Worm (Caenorhabditis elegans): ENCODE data around the gene F29A7.8.

Gene F29A7.8

ce11 chrII:2736156-2736728 is 21.6 kb downstream of the F29A7.8 start, which contains the start of gene T05A8.8:
Gene T05A8.8 (plus strand): TSS chrII:2736678.
- TF ChIP-seq ztf-29 (GFP tag; IDR thresholded peaks at IDR 0.05) (no peak), flt-1 (GFP tag; IDR thresholded peaks at IDR 0.05) (no peak), ztf-23 (GFP tag; IDR thresholded peaks at IDR 0.05) (no peak), ref-1 (GFP tag; conservative IDR thresholded peaks at IDR 0.05) (no peak), T22C8.4 (GFP tag; IDR thresholded peaks at IDR 0.05) (no peak), klf-2 (GFP tag; conservative IDR thresholded peaks at IDR 0.05) (no peak), med-1 (GFP tag; optimal IDR thresholded peaks at IDR 0.05; ENCODE audit: insufficient read depth) (no peak), tab-1 (GFP tag; IDR thresholded peaks at IDR 0.05) (no peak), cog-1 (tag; optimal IDR thresholded peaks at IDR 0.05) (no peak)

- TF ChIP-seq T22C8.4 (GFP tag; IDR thresholded peaks at IDR 0.05) (no peak), flt-1 (GFP tag; IDR thresholded peaks at IDR 0.05) (no peak), tab-1 (GFP tag; IDR thresholded peaks at IDR 0.05) (no peak), klf-2 (GFP tag; conservative IDR thresholded peaks at IDR 0.05) (no peak), ztf-29 (GFP tag; IDR thresholded peaks at IDR 0.05) (no peak), ztf-23 (GFP tag; IDR thresholded peaks at IDR 0.05) (no peak), med-1 (GFP tag; optimal IDR thresholded peaks at IDR 0.05; ENCODE audit: insufficient read depth) (no peak), ref-1 (GFP tag; conservative IDR thresholded peaks at IDR 0.05) (no peak), cog-1 (tag; optimal IDR thresholded peaks at IDR 0.05) (no peak)
Measured at ce11 chrII:2735644-2736043, 22.2 kb downstream of the F29A7.8 start.

- TF ChIP-seq klf-2 (GFP tag; conservative IDR thresholded peaks at IDR 0.05) (no peak), T22C8.4 (GFP tag; IDR thresholded peaks at IDR 0.05) (no peak), cog-1 (tag; optimal IDR thresholded peaks at IDR 0.05) (no peak), med-1 (GFP tag; optimal IDR thresholded peaks at IDR 0.05; ENCODE audit: insufficient read depth) (no peak), ztf-29 (GFP tag; IDR thresholded peaks at IDR 0.05) (no peak), ztf-23 (GFP tag; IDR thresholded peaks at IDR 0.05) (no peak), ref-1 (GFP tag; conservative IDR thresholded peaks at IDR 0.05) (no peak), flt-1 (GFP tag; IDR thresholded peaks at IDR 0.05) (no peak), tab-1 (GFP tag; IDR thresholded peaks at IDR 0.05) (no peak)
Measured at ce11 chrII:2735192-2735591, 22.7 kb downstream of the F29A7.8 start, which contains the start of gene wdr-31. Gene wdr-31 (minus strand): TSS chrII:2735292.

- TF ChIP-seq klf-2 (GFP tag; conservative IDR thresholded peaks at IDR 0.05): no peak
- TF ChIP-seq T22C8.4 (GFP tag; IDR thresholded peaks at IDR 0.05): no peak
- TF ChIP-seq ztf-23 (GFP tag; IDR thresholded peaks at IDR 0.05): no peak
- no peak for TF ChIP-seq ref-1 (GFP tag; conservative IDR thresholded peaks at IDR 0.05)
- TF ChIP-seq med-1 (GFP tag; optimal IDR thresholded peaks at IDR 0.05; ENCODE audit: insufficient read depth): no peak
- no peak for TF ChIP-seq cog-1 (tag; optimal IDR thresholded peaks at IDR 0.05)
- no peak for TF ChIP-seq ztf-29 (GFP tag; IDR thresholded peaks at IDR 0.05)
- TF ChIP-seq flt-1 (GFP tag; IDR thresholded peaks at IDR 0.05): no peak
- no peak for TF ChIP-seq tab-1 (GFP tag; IDR thresholded peaks at IDR 0.05)
Measured at ce11 chrII:2734735-2735134, 23.1 kb downstream of the F29A7.8 start.

ce11 chrII:2734266-2734665 is 23.6 kb downstream of the F29A7.8 start:
- TF ChIP-seq ref-1 (GFP tag; conservative IDR thresholded peaks at IDR 0.05) (no peak), flt-1 (GFP tag; IDR thresholded peaks at IDR 0.05) (no peak), T22C8.4 (GFP tag; IDR thresholded peaks at IDR 0.05) (no peak), cog-1 (tag; optimal IDR thresholded peaks at IDR 0.05) (no peak), ztf-29 (GFP tag; IDR thresholded peaks at IDR 0.05) (no peak), tab-1 (GFP tag; IDR thresholded peaks at IDR 0.05) (no peak), ztf-23 (GFP tag; IDR thresholded peaks at IDR 0.05) (no peak)

- TF ChIP-seq ztf-29 (GFP tag; IDR thresholded peaks at IDR 0.05) (no peak), cog-1 (tag; optimal IDR thresholded peaks at IDR 0.05) (no peak)
Measured at ce11 chrII:2730647-2731046, 27.2 kb downstream of the F29A7.8 start.

- TF ChIP-seq klf-2 (GFP tag; conservative IDR thresholded peaks at IDR 0.05): no peak
- TF ChIP-seq flt-1 (GFP tag; IDR thresholded peaks at IDR 0.05): no peak
- TF ChIP-seq T22C8.4 (GFP tag; IDR thresholded peaks at IDR 0.05): no peak
- TF ChIP-seq tab-1 (GFP tag; IDR thresholded peaks at IDR 0.05): no peak
- TF ChIP-seq cog-1 (tag; optimal IDR thresholded peaks at IDR 0.05): no peak
- TF ChIP-seq ref-1 (GFP tag; conservative IDR thresholded peaks at IDR 0.05): no peak
- no peak for TF ChIP-seq ztf-29 (GFP tag; IDR thresholded peaks at IDR 0.05)
- no peak for TF ChIP-seq med-1 (GFP tag; optimal IDR thresholded peaks at IDR 0.05; ENCODE audit: insufficient read depth)
- no peak for TF ChIP-seq ztf-23 (GFP tag; IDR thresholded peaks at IDR 0.05)
Measured at ce11 chrII:2726774-2727173, 31.1 kb downstream of the F29A7.8 start.

ce11 chrII:2725561-2725960 is 32.3 kb downstream of the F29A7.8 start, which contains the start of the genes T05A8.11 and nep-2:
Gene T05A8.11 (minus strand): TSS chrII:2725661.
Gene nep-2 (minus strand): TSS chrII:2725752.
- TF ChIP-seq med-1 (GFP tag; optimal IDR thresholded peaks at IDR 0.05; ENCODE audit: insufficient read depth) (no peak), ztf-29 (GFP tag; IDR thresholded peaks at IDR 0.05) (no peak), cog-1 (tag; optimal IDR thresholded peaks at IDR 0.05) (no peak), ref-1 (GFP tag; conservative IDR thresholded peaks at IDR 0.05) (no peak), tab-1 (GFP tag; IDR thresholded peaks at IDR 0.05) (no peak), ztf-23 (GFP tag; IDR thresholded peaks at IDR 0.05) (no peak), flt-1 (GFP tag; IDR thresholded peaks at IDR 0.05) (no peak), klf-2 (GFP tag; conservative IDR thresholded peaks at IDR 0.05) (no peak), T22C8.4 (GFP tag; IDR thresholded peaks at IDR 0.05) (no peak)

ce11 chrII:2721992-2722391 is 35.9 kb downstream of the F29A7.8 start:
- TF ChIP-seq T22C8.4 (GFP tag; IDR thresholded peaks at IDR 0.05) (no peak), tab-1 (GFP tag; IDR thresholded peaks at IDR 0.05) (no peak), ztf-29 (GFP tag; IDR thresholded peaks at IDR 0.05) (no peak), ref-1 (GFP tag; conservative IDR thresholded peaks at IDR 0.05) (no peak), klf-2 (GFP tag; conservative IDR thresholded peaks at IDR 0.05) (no peak), ztf-23 (GFP tag; IDR thresholded peaks at IDR 0.05) (no peak), cog-1 (tag; optimal IDR thresholded peaks at IDR 0.05) (no peak), med-1 (GFP tag; optimal IDR thresholded peaks at IDR 0.05; ENCODE audit: insufficient read depth) (no peak), flt-1 (GFP tag; IDR thresholded peaks at IDR 0.05) (no peak)

ce11 chrII:2719212-2719611 is 38.6 kb downstream of the F29A7.8 start:
- TF ChIP-seq ref-1 (GFP tag; conservative IDR thresholded peaks at IDR 0.05) (no peak), klf-2 (GFP tag; conservative IDR thresholded peaks at IDR 0.05) (no peak), med-1 (GFP tag; optimal IDR thresholded peaks at IDR 0.05; ENCODE audit: insufficient read depth) (no peak), T22C8.4 (GFP tag; IDR thresholded peaks at IDR 0.05) (no peak), ztf-29 (GFP tag; IDR thresholded peaks at IDR 0.05) (no peak), cog-1 (tag; optimal IDR thresholded peaks at IDR 0.05) (no peak)

All from whole organism, midembryonic.